Fruit fly (Drosophila melanogaster) whole organism, prepupa: Measurements from ENCODE around the gene Serinc.

Source experiments
- CG11902 ChIP-seq: fragments of 200-800 bp; sonication (Bioruptor generic); optimal IDR thresholded peaks from 3 replicates; lab custom pipeline; 2016; ENCODE audit warnings: missing biosample characterization, missing genetic modification characterization
- CG16779 ChIP-seq: fragments of 200-800 bp; sonication (Bioruptor generic); optimal IDR thresholded peaks from 3 replicates; lab custom pipeline; 2017; ENCODE audit warnings: missing biosample characterization, mild to moderate bottlenecking, missing genetic modification characterization
- CG3919 ChIP-seq: fragments of 200-800 bp; sonication (Bioruptor generic); optimal IDR thresholded peaks from 3 replicates; lab custom pipeline; 2016; ENCODE audit warnings: missing biosample characterization, missing genetic modification characterization
- CG4318 ChIP-seq: fragments of 200-800 bp; sonication (Bioruptor generic); optimal IDR thresholded peaks from 3 replicates; lab custom pipeline; 2017; ENCODE audit warnings: missing biosample characterization, mild to moderate bottlenecking, missing genetic modification characterization
- CG8319 ChIP-seq: fragments of 200-800 bp; sonication (Bioruptor generic); optimal IDR thresholded peaks from 3 replicates; lab custom pipeline; 2016; ENCODE audit warnings: missing biosample characterization, missing genetic modification characterization
- Eip93F ChIP-seq: fragments of 200-800 bp; sonication (Bioruptor generic); optimal IDR thresholded peaks from 2 replicates; lab custom pipeline; 2016; ENCODE audit warnings: missing biosample characterization, mild to moderate bottlenecking, missing genetic modification characterization
- Ets96B ChIP-seq: fragments of 200-800 bp; optimal IDR thresholded peaks from 2 replicates; lab custom pipeline; 2019; ENCODE audit warnings: missing biosample characterization, mild to moderate bottlenecking, missing genetic modification characterization, moderate library complexity
- Hr4 ChIP-seq: fragments of 200-800 bp; sonication (Bioruptor generic); optimal IDR thresholded peaks from 3 replicates; lab custom pipeline; 2016; ENCODE audit warnings: missing biosample characterization, missing genetic modification characterization
- OdsH ChIP-seq: fragments of 200-800 bp; sonication (Bioruptor generic); optimal IDR thresholded peaks from 3 replicates; lab custom pipeline; 2016; ENCODE audit warnings: missing biosample characterization, missing genetic modification characterization
- Smox ChIP-seq: fragments of 200-800 bp; sonication (Bioruptor generic); optimal IDR thresholded peaks from 3 replicates; lab custom pipeline; 2016; ENCODE audit warnings: missing biosample characterization, missing genetic modification characterization
- Sox14 ChIP-seq: fragments of 200-800 bp; sonication (Bioruptor generic); optimal IDR thresholded peaks from 3 replicates; lab custom pipeline; 2016; ENCODE audit warnings: missing biosample characterization, missing genetic modification characterization
- Sox15 ChIP-seq: fragments of 200-800 bp; sonication (Bioruptor generic); optimal IDR thresholded peaks from 3 replicates; lab custom pipeline; 2016; ENCODE audit warnings: missing biosample characterization, missing genetic modification characterization
- cyc ChIP-seq: fragments of 200-800 bp; sonication (Bioruptor generic); optimal IDR thresholded peaks from 3 replicates; lab custom pipeline; 2016; ENCODE audit warnings: missing biosample characterization, missing genetic modification characterization
- eg ChIP-seq: fragments of 200-800 bp; sonication (Bioruptor generic); IDR thresholded peaks from 3 replicates; pipeline ENCODE4 v1.3.6; 2022; ENCODE audit warnings: missing biosample characterization, missing genetic modification characterization
- pdm3 ChIP-seq: fragments of 200-800 bp; sonication (Bioruptor generic); optimal IDR thresholded peaks from 3 replicates; lab custom pipeline; 2016; ENCODE audit warnings: missing biosample characterization, missing genetic modification characterization

Serinc gene

DNA sequence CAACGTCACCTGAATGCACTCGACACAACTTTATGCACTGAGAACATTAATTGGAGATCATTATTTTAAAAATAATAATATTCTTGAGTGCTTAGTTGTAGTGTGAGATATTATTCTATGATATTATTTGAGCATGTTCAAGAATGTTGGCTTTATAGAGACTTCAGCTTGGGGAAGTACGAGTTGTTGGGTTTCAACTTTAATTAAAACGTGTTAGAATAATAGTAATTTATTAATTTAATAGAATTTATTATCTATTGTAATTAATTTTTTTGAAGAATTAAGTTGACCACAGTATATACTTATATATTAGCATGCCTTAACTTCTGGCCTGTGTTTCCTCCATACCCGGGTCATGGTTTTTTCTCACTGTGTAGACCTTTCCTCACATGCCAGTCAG lies 51.3 kb downstream of the Serinc start (continued):
- TF ChIP-seq CG16779, result no peak
- TF ChIP-seq pdm3 (GFP tag; lab: Kevin White, UChicago), result peak; percentile 14
- TF ChIP-seq Sox14 (GFP tag; lab: Kevin White, UChicago), result no peak
- peak; percentile 63 for TF ChIP-seq CG3919 (GFP tag; lab: Kevin White, UChicago)
- TF ChIP-seq CG4318, result peak; percentile 72
- peak; percentile 33 for TF ChIP-seq Ets96B
- peak; percentile 38 for TF ChIP-seq OdsH (GFP tag; lab: Kevin White, UChicago)
- TF ChIP-seq Smox, result no peak
- TF ChIP-seq Sox15, result no peak
- TF ChIP-seq Eip93F (GFP tag; lab: Kevin White, UChicago), result no peak
- TF ChIP-seq cyc (GFP tag; lab: Kevin White, UChicago), result no peak
- peak; percentile 34; the same call in 2 of the 3 replicates for TF ChIP-seq eg (GFP tag; lab: Robert Waterston, UW)
- TF ChIP-seq CG11902 (GFP tag; lab: Kevin White, UChicago), result peak; percentile 25
- TF ChIP-seq Hr4, result peak; percentile 62
- peak; percentile 18 for TF ChIP-seq CG8319 (GFP tag; lab: Kevin White, UChicago)
- TF ChIP-seq, all 60 proteins: peak for 32
